Fruit fly (Drosophila melanogaster): ENCODE measurements around the gene Ets97D.

DNA sequence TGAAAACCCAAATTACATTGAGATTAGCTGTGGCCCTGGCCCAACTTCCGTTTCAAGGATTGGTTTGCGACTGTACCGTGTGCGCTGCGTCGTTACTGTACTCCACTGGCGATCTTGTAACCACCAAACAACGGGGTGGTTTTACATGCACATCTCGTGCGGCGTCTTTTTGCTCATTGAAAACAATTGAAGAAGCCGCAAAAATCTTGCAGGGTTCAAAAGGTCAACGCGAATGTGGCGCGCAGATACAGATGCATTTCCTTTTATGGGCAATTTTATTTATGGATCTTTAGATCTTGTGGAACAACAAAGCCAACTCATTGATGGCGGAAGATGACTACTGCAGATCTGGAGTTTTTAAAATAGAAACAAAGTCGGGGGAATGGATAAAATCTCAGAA is 42.2 kb downstream of the Ets97D start:
- no peak for TF ChIP-seq CTCF (optimal IDR thresholded peaks at IDR 0.05)
- no peak for TF ChIP-seq CG8478 (optimal IDR thresholded peaks at IDR 0.05)
